Fruit fly (Drosophila melanogaster) whole organism, embryonic: ENCODE results near the gene Chrac-14.

Experiments used
- Ada2b ChIP-seq: fragments of 200-800 bp; sonication (Bioruptor generic); IDR thresholded peaks from 2 replicates; pipeline ENCODE4 v1.3.6; 2022; ENCODE audit warnings: missing biosample characterization, missing genetic modification characterization
- CG10366 ChIP-seq: fragments of 200-800 bp; sonication (Bioruptor generic); IDR thresholded peaks from 2 replicates; pipeline ENCODE4 v1.3.6; 2022; ENCODE audit warnings: missing biosample characterization, missing genetic modification characterization
- CG12299 ChIP-seq: fragments of 200-800 bp; sonication (Bioruptor generic); optimal IDR thresholded peaks from 2 replicates; lab custom pipeline; 2018; ENCODE audit warnings: missing biosample characterization, mild to moderate bottlenecking, missing genetic modification characterization
- CG13894 ChIP-seq: fragments of 200-800 bp; sonication (Bioruptor generic); optimal IDR thresholded peaks from 3 replicates; lab custom pipeline; 2018; ENCODE audit warnings: missing biosample characterization, mild to moderate bottlenecking, missing genetic modification characterization, moderate library complexity
- CG15073 ChIP-seq: fragments of 200-800 bp; sonication (Bioruptor generic); optimal IDR thresholded peaks from 2 replicates; lab custom pipeline; 2016; ENCODE audit warnings: missing biosample characterization, missing genetic modification characterization
- CG17186 ChIP-seq: fragments of 200-800 bp; sonication (Bioruptor generic); optimal IDR thresholded peaks from 3 replicates; lab custom pipeline; 2017; ENCODE audit warnings: missing biosample characterization, missing genetic modification reagents, missing genetic modification characterization
- CG17612 ChIP-seq: fragments of 200-800 bp; sonication (Bioruptor generic); IDR thresholded peaks from 2 replicates; pipeline ENCODE4 v1.3.6; 2022; ENCODE audit warnings: missing biosample characterization, missing genetic modification characterization
- CG18476 ChIP-seq: fragments of 200-800 bp; sonication (Bioruptor generic); optimal IDR thresholded peaks from 2 replicates; lab custom pipeline; 2016; ENCODE audit warnings: missing biosample characterization, mild to moderate bottlenecking, missing genetic modification characterization
- CG2875 ChIP-seq: fragments of 200-800 bp; sonication (Bioruptor generic); optimal IDR thresholded peaks from 2 replicates; lab custom pipeline; 2017; ENCODE audit warnings: missing biosample characterization, mild to moderate bottlenecking, missing genetic modification characterization, missing genetic modification reagents
- CG30403 ChIP-seq: fragments of 200-800 bp; sonication (Bioruptor generic); optimal IDR thresholded peaks from 3 replicates; lab custom pipeline; 2016; ENCODE audit warnings: missing biosample characterization, missing genetic modification characterization
- CG31365 ChIP-seq: fragments of 200-800 bp; sonication (Bioruptor generic); optimal IDR thresholded peaks from 2 replicates; lab custom pipeline; 2018; ENCODE audit warnings: missing biosample characterization, mild to moderate bottlenecking, missing genetic modification characterization
- CG31441 ChIP-seq: fragments of 200-800 bp; sonication (Bioruptor generic); IDR thresholded peaks from 2 replicates; pipeline ENCODE4 v1.3.6; 2022; ENCODE audit warnings: missing biosample characterization, missing genetic modification characterization
- CG4854 ChIP-seq: fragments of 200-800 bp; sonication (Bioruptor generic); optimal IDR thresholded peaks from 2 replicates; lab custom pipeline; 2016; ENCODE audit warnings: missing biosample characterization, missing genetic modification characterization, inconsistent platforms
- CG6689 ChIP-seq: fragments of 200-800 bp; sonication (Bioruptor generic); IDR thresholded peaks from 2 replicates; pipeline ENCODE4 v1.3.6; 2022; ENCODE audit warnings: missing biosample characterization, missing genetic modification characterization
- CG6765 ChIP-seq: fragments of 200-800 bp; sonication (Bioruptor generic); optimal IDR thresholded peaks from 3 replicates; lab custom pipeline; 2017; ENCODE audit warnings: missing biosample characterization, mild to moderate bottlenecking, missing genetic modification characterization
- CG9437 ChIP-seq: fragments of 200-800 bp; sonication (Bioruptor generic); optimal IDR thresholded peaks from 2 replicates; lab custom pipeline; 2018; ENCODE audit warnings: missing biosample characterization, mild to moderate bottlenecking, missing genetic modification characterization
- Chrac-16 ChIP-seq: fragments of 200-800 bp; sonication (Bioruptor generic); optimal IDR thresholded peaks from 3 replicates; lab custom pipeline; 2016; ENCODE audit warnings: missing biosample characterization, missing genetic modification characterization
- E2f1 ChIP-seq: fragments of 200-800 bp; sonication (Bioruptor generic); IDR thresholded peaks from 2 replicates; pipeline ENCODE4 v1.3.6; 2022; ENCODE audit warnings: missing biosample characterization, missing genetic modification characterization
- HLH54F ChIP-seq: fragments of 200-800 bp; sonication (Bioruptor generic); optimal IDR thresholded peaks from 3 replicates; lab custom pipeline; 2016; ENCODE audit warnings: missing biosample characterization, missing genetic modification characterization
- HLHmδ ChIP-seq: fragments of 200-800 bp; sonication (Bioruptor generic); optimal IDR thresholded peaks from 2 replicates; lab custom pipeline; 2018; ENCODE audit warnings: missing biosample characterization, mild to moderate bottlenecking, missing genetic modification characterization, moderate library complexity
- Hr3 ChIP-seq: fragments of 200-800 bp; sonication (Bioruptor generic); optimal IDR thresholded peaks from 3 replicates; lab custom pipeline; 2016; ENCODE audit warnings: missing biosample characterization, missing genetic modification characterization
- Oaz ChIP-seq: fragments of 200-800 bp; sonication (Bioruptor generic); IDR thresholded peaks from 2 replicates; pipeline ENCODE4 v1.3.6; 2022; ENCODE audit warnings: missing biosample characterization, missing genetic modification characterization
- ap ChIP-seq: fragments of 200-800 bp; sonication (Bioruptor generic); IDR thresholded peaks from 2 replicates; pipeline ENCODE4 v1.3.6; 2022; ENCODE audit warnings: missing biosample characterization, missing genetic modification characterization
- bcd ChIP-seq: fragments of 200-800 bp; sonication (Bioruptor generic); optimal IDR thresholded peaks from 2 replicates; lab custom pipeline; 2017; ENCODE audit warnings: missing biosample characterization, mild to moderate bottlenecking, missing genetic modification characterization
- caup ChIP-seq: fragments of 200-800 bp; sonication (Bioruptor generic); optimal IDR thresholded peaks from 3 replicates; lab custom pipeline; 2017; ENCODE audit warnings: missing biosample characterization, mild to moderate bottlenecking, missing genetic modification characterization, moderate library complexity; ENCODE audit not compliant: severe bottlenecking
- chif ChIP-seq, 2 experiments: fragments of 200-800 bp; sonication (Bioruptor generic); optimal IDR thresholded peaks; 3 replicates each; lab custom pipeline; 2016; ENCODE audit warnings: missing biosample characterization in 2 of 2, missing genetic modification characterization in 2 of 2
- da ChIP-seq: fragments of 200-800 bp; sonication (Bioruptor generic); optimal IDR thresholded peaks from 2 replicates; lab custom pipeline; 2016; ENCODE audit warnings: missing biosample characterization, missing genetic modification characterization
- danr ChIP-seq: fragments of 200-800 bp; sonication (Bioruptor generic); IDR thresholded peaks from 2 replicates; pipeline ENCODE4 v1.3.6; 2022; ENCODE audit warnings: missing biosample characterization, missing genetic modification characterization
- esg ChIP-seq: fragments of 200-800 bp; sonication (Bioruptor generic); conservative IDR thresholded peaks from 2 replicates; pipeline ENCODE4 v1.3.6; 2022; ENCODE audit warnings: missing biosample characterization, missing genetic modification characterization
- fru ChIP-seq: fragments of >200 bp; optimal IDR thresholded peaks from 2 replicates; lab custom pipeline; 2017
- gcm ChIP-seq: fragments of 200-800 bp; sonication (Bioruptor generic); optimal IDR thresholded peaks from 2 replicates; lab custom pipeline; 2019; ENCODE audit warnings: missing biosample characterization, mild to moderate bottlenecking, missing genetic modification characterization, moderate library complexity
- gcm2 ChIP-seq: fragments of 200-800 bp; sonication (Bioruptor generic); optimal IDR thresholded peaks from 2 replicates; lab custom pipeline; 2016; ENCODE audit warnings: missing biosample characterization, missing genetic modification characterization
- gsb ChIP-seq: fragments of 200-800 bp; sonication (Bioruptor generic); IDR thresholded peaks from 2 replicates; pipeline ENCODE4 v1.3.6; 2022; ENCODE audit warnings: missing biosample characterization, missing genetic modification characterization
- hkb ChIP-seq, 2 experiments: fragments of 200-800 bp in 1 of 2; fragments of >200 bp in 1 of 2; sonication (Bioruptor generic) in 1 of 2; IDR thresholded peaks in 1 of 2; optimal IDR thresholded peaks in 1 of 2; 2 replicates each; pipeline versions ENCODE4 v1.3.6 to Lab custom; 2017 to 2022; ENCODE audit warnings: missing biosample characterization in 1 of 2, missing genetic modification characterization in 1 of 2
- jigr1 ChIP-seq: fragments of 200-800 bp; sonication (Bioruptor generic); IDR thresholded peaks from 3 replicates; pipeline ENCODE4 v1.3.6; 2022; ENCODE audit warnings: missing biosample characterization, missing genetic modification characterization
- otp ChIP-seq: fragments of 200-800 bp; sonication (Bioruptor generic); IDR thresholded peaks from 3 replicates; pipeline ENCODE4, ENCODE4 v1.3.6; 2022; ENCODE audit warnings: missing biosample characterization, missing genetic modification characterization
- pb ChIP-seq: fragments of 200-800 bp; sonication (Bioruptor generic); optimal IDR thresholded peaks from 3 replicates; lab custom pipeline; 2016; ENCODE audit warnings: missing biosample characterization, missing genetic modification characterization
- peb ChIP-seq: fragments of 200-800 bp; sonication (Bioruptor generic); IDR thresholded peaks from 2 replicates; pipeline ENCODE4 v1.3.6; 2022; ENCODE audit warnings: missing biosample characterization, missing genetic modification characterization
- sens-2 ChIP-seq: fragments of 200-800 bp; sonication (Bioruptor generic); IDR thresholded peaks from 2 replicates; pipeline ENCODE4 v1.3.6; 2022; ENCODE audit warnings: missing biosample characterization, missing genetic modification characterization
- sisA ChIP-seq: fragments of 200-800 bp; sonication (Bioruptor generic); IDR thresholded peaks from 2 replicates; pipeline ENCODE4 v1.3.6; 2022; ENCODE audit warnings: missing biosample characterization, missing genetic modification characterization
- slbo ChIP-seq: fragments of 200-800 bp; sonication (Bioruptor generic); IDR thresholded peaks from 2 replicates; pipeline ENCODE4 v1.3.6; 2022; ENCODE audit warnings: missing biosample characterization, missing genetic modification characterization
- slou ChIP-seq: fragments of 200-800 bp; sonication (Bioruptor generic); optimal IDR thresholded peaks from 3 replicates; lab custom pipeline; 2016; ENCODE audit warnings: missing biosample characterization, missing genetic modification characterization
- sug ChIP-seq: fragments of 200-800 bp; optimal IDR thresholded peaks from 2 replicates; lab custom pipeline; 2019; ENCODE audit warnings: missing biosample characterization, mild to moderate bottlenecking, missing genetic modification characterization, moderate library complexity
- trem ChIP-seq: fragments of 200-800 bp; optimal IDR thresholded peaks from 3 replicates; lab custom pipeline; 2019; ENCODE audit warnings: missing biosample characterization, mild to moderate bottlenecking, missing genetic modification characterization, moderate library complexity
- tup ChIP-seq: fragments of 200-800 bp; sonication (Bioruptor generic); optimal IDR thresholded peaks from 2 replicates; lab custom pipeline; 2016; ENCODE audit warnings: missing biosample characterization, mild to moderate bottlenecking, missing genetic modification characterization, moderate library complexity
- yki ChIP-seq: fragments of >200 bp; optimal IDR thresholded peaks from 3 replicates; lab custom pipeline; 2018
- z ChIP-seq: fragments of 200-800 bp; sonication (Bioruptor generic); IDR thresholded peaks from 3 replicates; pipeline ENCODE4 v1.3.6; 2022; ENCODE audit warnings: missing biosample characterization, missing genetic modification characterization
- zen ChIP-seq: fragments of 200-800 bp; sonication (Bioruptor generic); optimal IDR thresholded peaks from 3 replicates; lab custom pipeline; 2018; ENCODE audit warnings: missing biosample characterization, mild to moderate bottlenecking, missing genetic modification characterization, moderate library complexity
- zf30C ChIP-seq: fragments of 200-800 bp; sonication (Bioruptor generic); optimal IDR thresholded peaks from 3 replicates; lab custom pipeline; 2018; ENCODE audit warnings: missing biosample characterization, mild to moderate bottlenecking, missing genetic modification characterization

Chrac-14 gene

DNA sequence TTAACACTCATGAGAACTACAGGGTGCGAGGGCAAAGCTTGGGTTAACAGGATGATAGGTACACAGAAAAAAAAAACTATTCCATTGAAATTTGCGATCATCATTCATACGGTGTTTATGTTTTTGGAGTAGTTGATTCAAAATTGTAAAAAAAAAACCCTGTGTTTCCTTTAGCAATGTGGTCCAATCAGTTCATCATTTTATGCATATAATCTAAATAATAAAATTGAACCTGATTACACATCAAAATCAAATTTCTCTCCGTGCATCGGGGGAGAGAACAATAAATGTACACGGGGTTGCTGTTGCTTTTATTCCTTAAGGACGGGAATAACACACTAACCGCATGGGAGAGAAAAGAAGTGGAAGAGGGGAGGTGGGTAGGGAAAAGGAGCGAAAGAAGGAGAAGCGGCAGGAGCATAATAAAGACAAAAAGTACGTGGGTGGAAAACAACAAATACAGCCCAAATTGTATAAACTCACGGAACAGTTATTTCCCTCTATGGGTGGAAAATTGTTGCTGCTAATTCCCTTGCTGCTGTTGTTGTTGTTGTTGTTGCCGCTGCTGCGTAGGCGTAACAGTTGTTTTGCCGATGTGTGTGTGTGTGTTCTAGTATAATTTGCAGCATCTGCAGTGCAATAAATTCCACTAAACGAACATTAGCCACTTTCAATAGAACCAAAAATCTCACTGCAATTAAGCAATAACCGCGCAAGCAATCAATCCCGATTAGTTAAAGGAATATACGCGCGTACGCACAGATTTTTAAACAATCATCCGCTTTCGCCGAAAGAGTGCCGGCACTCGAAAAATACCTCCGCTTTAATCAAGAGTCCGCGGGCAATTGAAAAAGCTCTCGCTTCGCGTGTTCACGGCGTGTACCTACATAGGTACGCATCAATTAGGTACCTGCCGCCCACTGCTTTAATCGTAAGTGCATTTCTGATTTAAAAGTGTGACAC lies 26.2 kb downstream of the Chrac-14 start, which contains the start of gene Agpat2 (continued):
- TF ChIP-seq E2f1 (GFP tag; lab: Robert Waterston, UW), result peak; percentile 78
- TF ChIP-seq chif (GFP tag; optimal IDR thresholded peaks at IDR 0.05; lab: Kevin White, UChicago), result peak; percentile 75 to 85
- TF ChIP-seq sug (tag; lab: Kevin White, UChicago), result peak; percentile 17
- TF ChIP-seq gcm2 (GFP tag; lab: Kevin White, UChicago), result peak; percentile 35
- no peak for TF ChIP-seq HLHmδ (GFP tag; lab: Kevin White, UChicago)
- TF ChIP-seq CG17186 (GFP tag; lab: Kevin White, UChicago), result peak; percentile 30
- peak; percentile 90 for TF ChIP-seq CG30403 (GFP tag; lab: Kevin White, UChicago)
- peak; percentile 56 for TF ChIP-seq CG4854 (GFP tag; lab: Kevin White, UChicago)
- peak; percentile 78 for TF ChIP-seq CG13894
- no peak for TF ChIP-seq yki (lab: Kevin White, UChicago)
- TF ChIP-seq esg (GFP tag; lab: Robert Waterston, UW), result peak; percentile 68
- peak; percentile 82 for TF ChIP-seq slbo (GFP tag; lab: Robert Waterston, UW)
- peak; percentile 52 for TF ChIP-seq CG31365 (tag; lab: Kevin White, UChicago)
- TF ChIP-seq fru (lab: Kevin White, UChicago), result no peak
- TF ChIP-seq CG15073 (GFP tag; lab: Kevin White, UChicago), result peak; percentile 21
- TF ChIP-seq tup (GFP tag; lab: Kevin White, UChicago), result peak; percentile 71
- TF ChIP-seq Chrac-16 (GFP tag; lab: Kevin White, UChicago), result peak; percentile 84
- TF ChIP-seq Ada2b (GFP tag; lab: Robert Waterston, UW), result peak; percentile 71
- peak; percentile 80 for TF ChIP-seq Hr3
- peak; percentile 88 for TF ChIP-seq CG31441
- peak; percentile 77 for TF ChIP-seq CG6689 (GFP tag; lab: Robert Waterston, UW)
- peak; percentile 81 for TF ChIP-seq CG12299 (tag; lab: Kevin White, UChicago)
- peak; percentile 61 for TF ChIP-seq CG9437 (GFP tag; lab: Kevin White, UChicago)
- peak; percentile 89 for TF ChIP-seq zf30C (GFP tag; lab: Kevin White, UChicago)
- peak; percentile 81 for TF ChIP-seq trem
- TF ChIP-seq slou (GFP tag; lab: Kevin White, UChicago), result peak; percentile 86
- peak; percentile 76 for TF ChIP-seq CG10366 (GFP tag; lab: Robert Waterston, UW)
- TF ChIP-seq peb (GFP tag; lab: Robert Waterston, UW), result peak; percentile 51; the same call in 1 of the 2 replicates
- peak; percentile 30 for TF ChIP-seq da (GFP tag; lab: Kevin White, UChicago)
- no peak for TF ChIP-seq z (GFP tag; lab: Robert Waterston, UW)
- peak; percentile 85 for TF ChIP-seq CG18476 (GFP tag; lab: Kevin White, UChicago)
- peak; percentile 83 for TF ChIP-seq gcm (GFP tag; lab: Kevin White, UChicago)
- TF ChIP-seq hkb (optimal IDR thresholded peaks at IDR 0.05; lab: Kevin White, UChicago), result no peak
- TF ChIP-seq hkb (GFP tag; IDR thresholded peaks at IDR 0.05; lab: Robert Waterston, UW), result peak; percentile 81
- TF ChIP-seq pb (GFP tag; lab: Kevin White, UChicago), result peak; percentile 32
- TF ChIP-seq sens-2, result peak; percentile 74
- peak; percentile 71; the same call in 2 of the 3 replicates for TF ChIP-seq otp (GFP tag; lab: Robert Waterston, UW)
- TF ChIP-seq HLH54F (GFP tag; lab: Kevin White, UChicago), result peak; percentile 76
- peak; percentile 83 for TF ChIP-seq bcd
- peak; percentile 28 for TF ChIP-seq CG6765
- TF ChIP-seq zen, result peak; percentile 74
- TF ChIP-seq ap (GFP tag; lab: Robert Waterston, UW), result peak; percentile 69
- TF ChIP-seq danr (GFP tag; lab: Robert Waterston, UW), result peak; percentile 70
- TF ChIP-seq jigr1 (GFP tag; lab: Robert Waterston, UW), result 0 out of 3 replicates have a peak, but pooled peaks have one; percentile 30
- no peak; the same call in 1 of the 2 replicates for TF ChIP-seq CG17612 (GFP tag; lab: Robert Waterston, UW)
- peak; percentile 81 for TF ChIP-seq caup (GFP tag; lab: Kevin White, UChicago)
- TF ChIP-seq gsb (GFP tag; lab: Robert Waterston, UW), result no peak; the same call in 1 of the 2 replicates
- TF ChIP-seq Oaz (GFP tag; lab: Robert Waterston, UW), result peak; percentile 46
- TF ChIP-seq CG2875 (GFP tag; lab: Kevin White, UChicago), result peak; percentile 56
- TF ChIP-seq sisA (GFP tag; lab: Robert Waterston, UW), result peak; percentile 78
